Worm (Caenorhabditis elegans) whole organism, L4 larva: ENCODE results near the gene Y54E2A.9.

Source experiments
- F49E8.2 ChIP-seq: sonication (generic microtip); optimal IDR thresholded peaks from 2 replicates; lab custom pipeline; 2016; ENCODE audit warnings: missing compliant biosample characterization, mild to moderate bottlenecking, missing genetic modification characterization, borderline replicate concordance
- R02D3.7 ChIP-seq: fragments of 150-350 bp; sonication (generic microtip); optimal IDR thresholded peaks from 3 replicates; lab custom pipeline; 2014; ENCODE audit warnings: missing biosample characterization, missing genetic modification characterization
- T26A8.4 ChIP-seq: fragments of 200-800 bp; sonication (Bioruptor generic); IDR thresholded peaks from 2 replicates; pipeline ENCODE4 v1.3.6; 2022; ENCODE audit warnings: missing genetic modification characterization, missing compliant biosample characterization
- Y48G9A.11 ChIP-seq: fragments of 200-800 bp; sonication (Bioruptor generic); IDR thresholded peaks from 2 replicates; pipeline ENCODE4 v1.3.6; 2022; ENCODE audit warnings: missing genetic modification reagents, missing genetic modification characterization, missing compliant biosample characterization
- Y75B8A.6 ChIP-seq: fragments of 200-800 bp; sonication (Bioruptor generic); IDR thresholded peaks from 2 replicates; pipeline ENCODE4 v1.3.6; 2022; ENCODE audit warnings: missing genetic modification reagents, missing genetic modification characterization, missing compliant biosample characterization
- aha-1 ChIP-seq: fragments of 150-350 bp; peaks from one replicate; lab custom pipeline; 2014; ENCODE audit warnings: missing biosample characterization, missing genetic modification characterization
- attf-4 ChIP-seq: sonication (generic microtip); optimal IDR thresholded peaks from 3 replicates; lab custom pipeline; 2017; ENCODE audit warnings: missing biosample characterization, missing genetic modification characterization
- ceh-44 ChIP-seq: fragments of 200-800 bp; sonication (Bioruptor generic); IDR thresholded peaks from 2 replicates; pipeline ENCODE4 v1.3.6; 2022; ENCODE audit warnings: missing genetic modification reagents, missing genetic modification characterization, missing compliant biosample characterization
- ceh-82 ChIP-seq: sonication (generic microtip); optimal IDR thresholded peaks from 2 replicates; lab custom pipeline; 2017; ENCODE audit warnings: missing biosample characterization, missing genetic modification characterization
- cey-2 ChIP-seq: sonication (generic microtip); optimal IDR thresholded peaks from 3 replicates; lab custom pipeline; 2017; ENCODE audit warnings: missing genetic modification characterization, mild to moderate bottlenecking, missing compliant biosample characterization, antibody characterized with exemption, borderline replicate concordance; ENCODE audit not compliant: insufficient read depth
- ctbp-1 ChIP-seq: fragments of 200-800 bp; sonication (Bioruptor generic); IDR thresholded peaks from 2 replicates; pipeline ENCODE4 v1.3.6; 2022; ENCODE audit warnings: missing genetic modification reagents, missing genetic modification characterization, missing compliant biosample characterization
- daf-16 ChIP-seq, 3 experiments: sonication (generic microtip); optimal IDR thresholded peaks; 2 replicates each; lab custom pipeline; 2016 to 2017; ENCODE audit warnings: missing genetic modification characterization in 3 of 3, missing genetic modification reagents in 3 of 3, mild to moderate bottlenecking in 2 of 3, missing compliant biosample characterization in 2 of 3, missing biosample characterization in 1 of 3, moderate library complexity in 1 of 3
- daf-19 ChIP-seq: fragments of 200-800 bp; sonication (Bioruptor generic); conservative IDR thresholded peaks from 2 replicates; pipeline ENCODE4 v1.3.6; 2022; ENCODE audit warnings: missing genetic modification characterization, missing compliant biosample characterization
- dmd-6 ChIP-seq: fragments of 200-800 bp; sonication (Bioruptor generic); IDR thresholded peaks from 2 replicates; pipeline ENCODE4 v1.3.6; 2022; ENCODE audit warnings: missing genetic modification reagents, missing genetic modification characterization, missing compliant biosample characterization
- dmd-9 ChIP-seq: fragments of 200-800 bp; sonication (Bioruptor generic); IDR thresholded peaks from 2 replicates; pipeline ENCODE4 v1.3.6; 2022; ENCODE audit warnings: missing genetic modification reagents, missing genetic modification characterization, missing compliant biosample characterization
- dpl-1 ChIP-seq: fragments of 150-350 bp; optimal IDR thresholded peaks from 2 replicates; lab custom pipeline; 2014; ENCODE audit warnings: missing biosample characterization, missing genetic modification reagents, missing genetic modification characterization
- dve-1 ChIP-seq: sonication (generic microtip); optimal IDR thresholded peaks from 2 replicates; lab custom pipeline; 2017; ENCODE audit warnings: antibody characterized with exemption, mild to moderate bottlenecking, missing genetic modification characterization, missing compliant biosample characterization; ENCODE audit not compliant: insufficient read depth
- hlh-11 ChIP-seq: fragments of 200-800 bp; sonication (Bioruptor generic); optimal IDR thresholded peaks from 2 replicates; lab custom pipeline; 2018; ENCODE audit warnings: mild to moderate bottlenecking, missing genetic modification characterization, missing compliant biosample characterization
- jun-1 ChIP-seq: fragments of 150-350 bp; optimal IDR thresholded peaks from 2 replicates; lab custom pipeline; 2014; ENCODE audit warnings: missing biosample characterization, missing genetic modification reagents, missing genetic modification characterization
- lin-15B ChIP-seq: fragments of 150-350 bp; sonication (generic microtip); optimal IDR thresholded peaks from 3 replicates; lab custom pipeline; 2014; ENCODE audit warnings: missing biosample characterization, missing genetic modification characterization
- madf-9 ChIP-seq: fragments of 200-800 bp; sonication (Bioruptor generic); conservative IDR thresholded peaks from 2 replicates; pipeline ENCODE4 v1.3.6; 2022; ENCODE audit warnings: missing genetic modification reagents, missing genetic modification characterization, missing compliant biosample characterization
- mdl-1 ChIP-seq, 2 experiments: fragments of 150-350 bp in 1 of 2; sonication (generic microtip) in 1 of 2; optimal IDR thresholded peaks; 2 replicates each; lab custom pipeline; 2014 to 2017; ENCODE audit warnings: missing biosample characterization in 2 of 2, missing genetic modification characterization in 2 of 2
- mdt-29 ChIP-seq: fragments of 200-800 bp; sonication (Bioruptor generic); IDR thresholded peaks from 2 replicates; pipeline ENCODE4 v1.3.6; 2022; ENCODE audit warnings: missing genetic modification reagents, missing genetic modification characterization, missing compliant biosample characterization
- mep-1 ChIP-seq: fragments of 150-350 bp; sonication (generic microtip); optimal IDR thresholded peaks from 3 replicates; lab custom pipeline; 2014; ENCODE audit warnings: missing biosample characterization, missing genetic modification characterization
- mxl-2 ChIP-seq: fragments of 200-800 bp; sonication (Bioruptor generic); conservative IDR thresholded peaks from 2 replicates; pipeline ENCODE4 v1.3.6; 2022; ENCODE audit warnings: missing genetic modification reagents, missing genetic modification characterization, missing compliant biosample characterization
- nhr-10 ChIP-seq: fragments of 150-350 bp; optimal IDR thresholded peaks from 2 replicates; lab custom pipeline; 2014; ENCODE audit warnings: missing biosample characterization, missing genetic modification characterization
- nhr-102 ChIP-seq: sonication (generic microtip); optimal IDR thresholded peaks from 2 replicates; lab custom pipeline; 2016; ENCODE audit warnings: mild to moderate bottlenecking, missing genetic modification characterization, moderate library complexity, missing compliant biosample characterization
- nhr-28 ChIP-seq: fragments of 150-350 bp; optimal IDR thresholded peaks from 2 replicates; lab custom pipeline; 2014; ENCODE audit warnings: missing biosample characterization, missing genetic modification characterization
- nhr-41 ChIP-seq: fragments of 200-800 bp; sonication (Bioruptor generic); IDR thresholded peaks from 2 replicates; pipeline ENCODE4 v1.3.6; 2022; ENCODE audit warnings: missing genetic modification reagents, missing genetic modification characterization, missing compliant biosample characterization
- nhr-42 ChIP-seq: fragments of 200-800 bp; sonication (Bioruptor generic); IDR thresholded peaks from 2 replicates; pipeline ENCODE4 v1.3.6; 2022; ENCODE audit warnings: missing genetic modification characterization, missing compliant biosample characterization
- nhr-6 ChIP-seq: fragments of 150-350 bp; optimal IDR thresholded peaks from 2 replicates; lab custom pipeline; 2014; ENCODE audit warnings: missing biosample characterization, missing genetic modification characterization
- nhr-76 ChIP-seq: fragments of 150-350 bp; optimal IDR thresholded peaks from 2 replicates; lab custom pipeline; 2014; ENCODE audit warnings: missing biosample characterization, missing genetic modification characterization
- nhr-77 ChIP-seq: fragments of 150-350 bp; optimal IDR thresholded peaks from 2 replicates; lab custom pipeline; 2014; ENCODE audit warnings: missing biosample characterization, missing genetic modification characterization
- pha-4 ChIP-seq, 2 experiments: fragments of 150-350 bp in 1 of 2; fragments of 200-800 bp in 1 of 2; sonication (Bioruptor generic) in 1 of 2; IDR thresholded peaks in 1 of 2; optimal IDR thresholded peaks in 1 of 2; 2 replicates each; pipeline versions ENCODE4 v1.3.6 to Lab custom; 2014 to 2022; ENCODE audit warnings: missing genetic modification characterization in 2 of 2, missing genetic modification reagents in 2 of 2, missing biosample characterization in 1 of 2, missing compliant biosample characterization in 1 of 2
- php-3 ChIP-seq: fragments of 200-800 bp; sonication (Bioruptor generic); IDR thresholded peaks from 2 replicates; pipeline ENCODE4 v1.3.6; 2022; ENCODE audit warnings: missing genetic modification reagents, missing genetic modification characterization, missing compliant biosample characterization
- pqm-1 ChIP-seq: sonication (generic microtip); optimal IDR thresholded peaks from 2 replicates; lab custom pipeline; 2017; ENCODE audit warnings: missing biosample characterization, missing genetic modification characterization
- rbr-2 ChIP-seq: sonication (generic microtip); optimal IDR thresholded peaks from 2 replicates; lab custom pipeline; 2016; ENCODE audit warnings: missing genotype, missing genetic modification characterization, missing compliant biosample characterization
- sdz-12 ChIP-seq: fragments of 200-800 bp; sonication (Bioruptor generic); optimal IDR thresholded peaks from 2 replicates; lab custom pipeline; 2018; ENCODE audit warnings: mild to moderate bottlenecking, missing genetic modification characterization, missing compliant biosample characterization
- skn-1 ChIP-seq: fragments of 150-350 bp; optimal IDR thresholded peaks from 2 replicates; lab custom pipeline; 2014; ENCODE audit warnings: missing biosample characterization, missing genetic modification characterization
- spr-3 ChIP-seq: fragments of 200-800 bp; sonication (Bioruptor generic); optimal IDR thresholded peaks from 2 replicates; lab custom pipeline; 2018; ENCODE audit warnings: mild to moderate bottlenecking, missing genetic modification characterization, missing compliant biosample characterization
- tra-1 ChIP-seq: fragments of 200-800 bp; sonication (Bioruptor generic); IDR thresholded peaks from 2 replicates; pipeline ENCODE4 v1.3.6; 2022; ENCODE audit warnings: missing genetic modification reagents, missing genetic modification characterization, missing compliant biosample characterization
- unc-62 ChIP-seq, 3 experiments: fragments of 150-350 bp in 1 of 3; sonication (generic microtip); optimal IDR thresholded peaks in 2 of 3; peaks in 1 of 3; 1 replicate in 1 of 3; 2 replicates in 2 of 3; lab custom pipeline; 2014 to 2017; ENCODE audit warnings: missing biosample characterization in 3 of 3, missing genetic modification characterization in 3 of 3, missing genetic modification reagents in 3 of 3, missing genotype in 1 of 3
- vab-7 ChIP-seq: fragments of 200-800 bp; sonication (Bioruptor generic); IDR thresholded peaks from 2 replicates; pipeline ENCODE4 v1.3.6; 2022; ENCODE audit warnings: missing genetic modification reagents, missing genetic modification characterization, missing compliant biosample characterization
- zip-2 ChIP-seq: fragments of 150-350 bp; optimal IDR thresholded peaks from 2 replicates; lab custom pipeline; 2014; ENCODE audit warnings: missing biosample characterization, missing genetic modification characterization

The Y54E2A.9 gene

DNA sequence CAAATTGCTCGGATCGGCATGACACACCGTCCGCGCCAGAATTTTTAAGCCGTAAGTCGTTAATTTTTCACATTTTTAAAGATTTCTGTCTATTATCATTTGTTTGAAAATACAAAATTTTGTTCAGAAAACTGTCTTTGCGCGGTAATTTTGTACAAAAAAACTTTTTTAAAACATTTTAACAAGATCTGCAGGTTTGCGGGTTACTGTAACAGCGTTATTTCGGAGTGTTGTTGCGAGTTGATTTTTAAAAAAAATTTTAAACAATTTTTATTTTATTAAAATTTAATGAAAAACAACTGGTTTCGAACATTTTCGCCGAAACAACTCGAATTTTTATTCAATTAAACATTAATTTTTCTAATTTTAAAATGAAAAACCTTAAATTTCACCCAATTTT, 27.3 kb upstream of the Y54E2A.9 start:
- TF ChIP-seq rbr-2 (tag; lab: Kevin White, UChicago) (no peak), spr-3 (GFP tag; lab: Kevin White, UChicago) (no peak), unc-62 (GFP tag; optimal IDR thresholded peaks at IDR 0.05 in 1 of 2; lab: Kevin White, UChicago) (no peak), unc-62 (tag; optimal IDR thresholded peaks at IDR 0.05; lab: Kevin White, UChicago) (no peak), dmd-9 (GFP tag; lab: Robert Waterston, UW) (no peak), Y48G9A.11 (GFP tag; lab: Robert Waterston, UW) (peak; percentile 91), aha-1 (tag; lab: Kevin White, UChicago) (peak; percentile 9), Y75B8A.6 (no peak), vab-7 (GFP tag; lab: Robert Waterston, UW) (no peak), daf-19 (GFP tag; lab: Robert Waterston, UW) (no peak)

- TF ChIP-seq madf-9 (GFP tag; lab: Robert Waterston, UW), result no peak
- peak; percentile 71 for TF ChIP-seq dve-1 (tag; lab: Kevin White, UChicago)
- TF ChIP-seq skn-1 (tag; lab: Kevin White, UChicago), result no peak
- no peak for TF ChIP-seq F49E8.2 (tag; lab: Kevin White, UChicago)
- no peak for TF ChIP-seq cey-2 (tag; lab: Kevin White, UChicago)
- TF ChIP-seq mdl-1 (tag; optimal IDR thresholded peaks at IDR 0.05; lab: Kevin White, UChicago), result no peak
- TF ChIP-seq nhr-10, result no peak
- no peak for TF ChIP-seq daf-16 (GFP tag; optimal IDR thresholded peaks at IDR 0.05; lab: Kevin White, UChicago)
- peak; percentile 70 for TF ChIP-seq daf-16 (tag; optimal IDR thresholded peaks at IDR 0.05; lab: Kevin White, UChicago)
- no peak for TF ChIP-seq sdz-12 (GFP tag; lab: Kevin White, UChicago)
- peak; percentile 11 for TF ChIP-seq nhr-102 (tag; lab: Kevin White, UChicago)
- TF ChIP-seq hlh-11 (tag; lab: Kevin White, UChicago), result peak; percentile 73
- TF ChIP-seq mdt-29 (GFP tag; lab: Robert Waterston, UW), result no peak
- TF ChIP-seq ceh-44 (GFP tag; lab: Robert Waterston, UW), result no peak
- TF ChIP-seq nhr-77, result peak; percentile 97
- TF ChIP-seq pqm-1, result peak; percentile 76
- peak; percentile 89 for TF ChIP-seq nhr-28 (tag; lab: Kevin White, UChicago)
- no peak for TF ChIP-seq mxl-2 (GFP tag; lab: Robert Waterston, UW)
- TF ChIP-seq dmd-6 (GFP tag; lab: Robert Waterston, UW), result peak; percentile 91
- peak; percentile 86; the same call in 1 of the 2 replicates for TF ChIP-seq nhr-41 (GFP tag; lab: Robert Waterston, UW)
- peak; percentile 84 for TF ChIP-seq php-3 (GFP tag; lab: Robert Waterston, UW)
Observed at ce11 chrII:14812661-14813060, 26.9 kb upstream of the Y54E2A.9 start.

DNA sequence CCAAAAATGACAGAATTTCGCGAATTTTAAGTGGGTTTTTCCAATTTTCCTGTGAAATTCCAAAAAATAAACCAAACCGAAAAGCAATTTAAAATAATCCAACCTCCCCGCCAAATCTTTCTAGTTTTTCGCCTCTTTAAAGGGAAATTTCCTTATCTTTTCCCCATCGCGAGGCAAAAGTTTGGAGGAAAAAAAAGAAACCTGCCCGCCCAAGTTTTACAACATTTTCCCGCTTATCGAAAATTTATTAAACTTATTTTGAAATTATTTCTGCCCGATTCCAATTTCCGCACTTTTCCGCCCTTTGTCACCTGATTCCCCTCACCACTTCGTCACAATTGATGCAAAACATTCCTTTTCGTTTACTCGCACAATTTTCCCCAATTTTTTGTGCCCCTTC, 26.4 kb upstream of the Y54E2A.9 start, which contains the start of gene osta-3:
TSS of gene osta-3 (plus strand) at position 301 of the 400 bp plus-strand sequence.
- TF ChIP-seq skn-1 (tag; lab: Kevin White, UChicago) (no peak), pha-4 (GFP tag; IDR thresholded peaks at IDR 0.05; lab: Robert Waterston, UW) (no peak), pha-4 (tag; optimal IDR thresholded peaks at IDR 0.05; lab: Kevin White, UChicago) (peak; percentile 14)
- TF ChIP-seq, all 104 proteins: peak for 1

ce11 chrII:14811472-14811871, 25.7 kb upstream of the Y54E2A.9 start:
- peak; percentile 36 for TF ChIP-seq jun-1 (tag; lab: Kevin White, UChicago)
- TF ChIP-seq attf-4, result no peak
- TF ChIP-seq lin-15B (tag; lab: Kevin White, UChicago), result no peak
- no peak for TF ChIP-seq Y75B8A.6
- peak; percentile 4 for TF ChIP-seq dpl-1
- TF ChIP-seq mep-1 (tag; lab: Kevin White, UChicago), result peak; percentile 37
- peak; percentile 11 for TF ChIP-seq R02D3.7 (tag; lab: Kevin White, UChicago)
- no peak for TF ChIP-seq tra-1 (GFP tag; lab: Robert Waterston, UW)
- TF ChIP-seq T26A8.4, result no peak
- TF ChIP-seq hlh-11 (tag; lab: Kevin White, UChicago), result peak; percentile 79
- TF ChIP-seq nhr-76 (tag; lab: Kevin White, UChicago), result no peak
- TF ChIP-seq mdl-1 (tag; optimal IDR thresholded peaks at IDR 0.05; lab: Kevin White, UChicago), result peak in 1 of 2 experiments; percentile 27
- TF ChIP-seq ctbp-1 (GFP tag; lab: Robert Waterston, UW), result no peak
- 0 out of 2 replicates have a peak, but pooled peaks have one; percentile 4 for TF ChIP-seq nhr-42 (GFP tag; lab: Robert Waterston, UW)
- TF ChIP-seq nhr-6, result peak; percentile 64
- peak; percentile 66; the same call in 1 of the 2 replicates for TF ChIP-seq pha-4 (GFP tag; IDR thresholded peaks at IDR 0.05; lab: Robert Waterston, UW)
- TF ChIP-seq pha-4 (tag; optimal IDR thresholded peaks at IDR 0.05; lab: Kevin White, UChicago), result peak; percentile 24
- TF ChIP-seq ceh-82, result no peak
- no peak for TF ChIP-seq zip-2 (tag; lab: Kevin White, UChicago)
